Worm (Caenorhabditis elegans) whole organism, L4 larva: ENCODE data around the gene frk-1.
"Not testable (repeated sequence)": the region's sequence is repeated elsewhere in the genome, so short reads cannot be mapped to it uniquely, and the experiment has no call there.

Source experiments
- D1046.2 ChIP-seq: fragments of 200-800 bp; sonication (Bioruptor generic); IDR thresholded peaks from 2 replicates; pipeline ENCODE4 v1.3.6; 2022; ENCODE audit warnings: missing genetic modification characterization, missing compliant biosample characterization
- F26F4.8 ChIP-seq: fragments of 200-800 bp; sonication (Bioruptor generic); conservative IDR thresholded peaks from 2 replicates; pipeline ENCODE4 v1.3.6; 2022; ENCODE audit warnings: missing genetic modification characterization, missing compliant biosample characterization
- F37D6.2 ChIP-seq: sonication (generic microtip); optimal IDR thresholded peaks from 2 replicates; lab custom pipeline; 2016; ENCODE audit warnings: mild to moderate bottlenecking, missing genetic modification characterization, missing compliant biosample characterization
- T20F7.1 ChIP-seq: fragments of 200-800 bp; sonication (Bioruptor generic); optimal IDR thresholded peaks from 2 replicates; lab custom pipeline; 2018; ENCODE audit warnings: mild to moderate bottlenecking, missing genetic modification characterization, missing compliant biosample characterization
- Y75B8A.6 ChIP-seq: fragments of 200-800 bp; sonication (Bioruptor generic); IDR thresholded peaks from 2 replicates; pipeline ENCODE4 v1.3.6; 2022; ENCODE audit warnings: missing genetic modification reagents, missing genetic modification characterization, missing compliant biosample characterization
- ZK337.2 ChIP-seq: fragments of 200-800 bp; sonication (Bioruptor generic); IDR thresholded peaks from 2 replicates; pipeline ENCODE4 v1.3.6; 2022; ENCODE audit warnings: missing genetic modification reagents, missing genetic modification characterization, missing compliant biosample characterization
- ama-1 ChIP-seq: fragments of 150-350 bp; optimal IDR thresholded peaks from 2 replicates; lab custom pipeline; 2014; ENCODE audit warnings: inconsistent platforms, mixed read lengths
- ceh-20 ChIP-seq: fragments of 200-800 bp; sonication (Bioruptor generic); IDR thresholded peaks from 2 replicates; pipeline ENCODE4 v1.3.6; 2022; ENCODE audit warnings: missing genetic modification reagents, missing genetic modification characterization, missing compliant biosample characterization
- ceh-44 ChIP-seq: fragments of 200-800 bp; sonication (Bioruptor generic); IDR thresholded peaks from 2 replicates; pipeline ENCODE4 v1.3.6; 2022; ENCODE audit warnings: missing genetic modification reagents, missing genetic modification characterization, missing compliant biosample characterization
- ceh-62 ChIP-seq: sonication (generic microtip); optimal IDR thresholded peaks from 2 replicates; lab custom pipeline; 2017; ENCODE audit warnings: missing biosample characterization, missing genetic modification characterization
- daf-12 ChIP-seq: fragments of 150-350 bp; optimal IDR thresholded peaks from 2 replicates; lab custom pipeline; 2014; ENCODE audit warnings: missing biosample characterization, missing genetic modification reagents, missing genetic modification characterization
- daf-16 ChIP-seq, 3 experiments: sonication (generic microtip); optimal IDR thresholded peaks; 2 replicates each; lab custom pipeline; 2016 to 2017; ENCODE audit warnings: missing genetic modification characterization in 3 of 3, missing genetic modification reagents in 3 of 3, mild to moderate bottlenecking in 2 of 3, missing compliant biosample characterization in 2 of 3, missing biosample characterization in 1 of 3, moderate library complexity in 1 of 3
- daf-8 ChIP-seq: fragments of 200-800 bp; sonication (Bioruptor generic); IDR thresholded peaks from 2 replicates; pipeline ENCODE4 v1.3.6; 2022; ENCODE audit warnings: missing genetic modification characterization, missing compliant biosample characterization
- dmd-6 ChIP-seq: fragments of 200-800 bp; sonication (Bioruptor generic); IDR thresholded peaks from 2 replicates; pipeline ENCODE4 v1.3.6; 2022; ENCODE audit warnings: missing genetic modification reagents, missing genetic modification characterization, missing compliant biosample characterization
- duxl-1 ChIP-seq: sonication (generic microtip); optimal IDR thresholded peaks from 2 replicates; lab custom pipeline; 2016; ENCODE audit warnings: mild to moderate bottlenecking, missing genetic modification characterization, moderate library complexity, missing compliant biosample characterization; ENCODE audit not compliant: poor library complexity
- fos-1 ChIP-seq: fragments of 150-350 bp; optimal IDR thresholded peaks from 2 replicates; lab custom pipeline; 2014; ENCODE audit warnings: missing biosample characterization, missing genetic modification characterization
- gei-8 ChIP-seq: fragments of 200-800 bp; sonication (Bioruptor generic); optimal IDR thresholded peaks from 2 replicates; lab custom pipeline; 2018; ENCODE audit warnings: mild to moderate bottlenecking, missing genetic modification characterization, missing compliant biosample characterization
- hlh-11 ChIP-seq: fragments of 200-800 bp; sonication (Bioruptor generic); optimal IDR thresholded peaks from 2 replicates; lab custom pipeline; 2018; ENCODE audit warnings: mild to moderate bottlenecking, missing genetic modification characterization, missing compliant biosample characterization
- hlh-30 ChIP-seq: sonication (generic microtip); optimal IDR thresholded peaks from 2 replicates; lab custom pipeline; 2017; ENCODE audit warnings: antibody characterized with exemption, mild to moderate bottlenecking, missing genetic modification characterization, missing compliant biosample characterization; ENCODE audit not compliant: insufficient read depth
- hmg-1.1 ChIP-seq: fragments of 200-800 bp; sonication (Bioruptor generic); IDR thresholded peaks from 2 replicates; pipeline ENCODE4 v1.3.6; 2022; ENCODE audit warnings: missing genetic modification reagents, missing genetic modification characterization, missing compliant biosample characterization
- lin-29 ChIP-seq: fragments of 200-800 bp; sonication (Bioruptor generic); IDR thresholded peaks from 2 replicates; pipeline ENCODE4 v1.3.6; 2022; ENCODE audit warnings: missing genetic modification reagents, missing genetic modification characterization, missing compliant biosample characterization
- lsy-2 ChIP-seq, 2 experiments: fragments of 150-350 bp in 1 of 2; sonication (generic microtip) in 1 of 2; optimal IDR thresholded peaks; 2 replicates each; lab custom pipeline; 2014 to 2017; ENCODE audit warnings: missing biosample characterization in 2 of 2, missing genetic modification characterization in 2 of 2
- madf-5 ChIP-seq, 2 experiments: fragments of 200-800 bp; sonication (Bioruptor generic); IDR thresholded peaks; 2 replicates each; pipeline ENCODE4 v1.3.6; 2022; ENCODE audit warnings: missing compliant biosample characterization in 2 of 2, missing genetic modification characterization in 2 of 2
- mes-2 ChIP-seq: sonication (generic microtip); optimal IDR thresholded peaks from 2 replicates; lab custom pipeline; 2016; ENCODE audit warnings: missing genotype, mild to moderate bottlenecking, missing genetic modification characterization, missing compliant biosample characterization; ENCODE audit not compliant: poor library complexity, severe bottlenecking
- mxl-3 ChIP-seq: fragments of 200-800 bp; sonication (Bioruptor generic); optimal IDR thresholded peaks from 2 replicates; lab custom pipeline; 2018; ENCODE audit warnings: mild to moderate bottlenecking, missing genetic modification characterization, missing compliant biosample characterization
- nhr-10 ChIP-seq: fragments of 150-350 bp; optimal IDR thresholded peaks from 2 replicates; lab custom pipeline; 2014; ENCODE audit warnings: missing biosample characterization, missing genetic modification characterization
- nhr-111 ChIP-seq: fragments of 200-800 bp; sonication (Bioruptor generic); optimal IDR thresholded peaks from 2 replicates; lab custom pipeline; 2018; ENCODE audit warnings: mild to moderate bottlenecking, missing genetic modification characterization, missing compliant biosample characterization
- nhr-28 ChIP-seq: fragments of 150-350 bp; optimal IDR thresholded peaks from 2 replicates; lab custom pipeline; 2014; ENCODE audit warnings: missing biosample characterization, missing genetic modification characterization
- nhr-42 ChIP-seq: fragments of 200-800 bp; sonication (Bioruptor generic); IDR thresholded peaks from 2 replicates; pipeline ENCODE4 v1.3.6; 2022; ENCODE audit warnings: missing genetic modification characterization, missing compliant biosample characterization
- nhr-77 ChIP-seq: fragments of 150-350 bp; optimal IDR thresholded peaks from 2 replicates; lab custom pipeline; 2014; ENCODE audit warnings: missing biosample characterization, missing genetic modification characterization
- pha-4 ChIP-seq, 2 experiments: fragments of 150-350 bp in 1 of 2; fragments of 200-800 bp in 1 of 2; sonication (Bioruptor generic) in 1 of 2; IDR thresholded peaks in 1 of 2; optimal IDR thresholded peaks in 1 of 2; 2 replicates each; pipeline versions ENCODE4 v1.3.6 to Lab custom; 2014 to 2022; ENCODE audit warnings: missing genetic modification characterization in 2 of 2, missing genetic modification reagents in 2 of 2, missing biosample characterization in 1 of 2, missing compliant biosample characterization in 1 of 2
- php-3 ChIP-seq: fragments of 200-800 bp; sonication (Bioruptor generic); IDR thresholded peaks from 2 replicates; pipeline ENCODE4 v1.3.6; 2022; ENCODE audit warnings: missing genetic modification reagents, missing genetic modification characterization, missing compliant biosample characterization
- pqm-1 ChIP-seq: sonication (generic microtip); optimal IDR thresholded peaks from 2 replicates; lab custom pipeline; 2017; ENCODE audit warnings: missing biosample characterization, missing genetic modification characterization
- snpc-4 ChIP-seq: fragments of 150-350 bp; optimal IDR thresholded peaks from 2 replicates; lab custom pipeline; 2014; ENCODE audit warnings: missing biosample characterization, missing genetic modification characterization
- tag-97 ChIP-seq: fragments of 200-800 bp; sonication (Bioruptor generic); IDR thresholded peaks from 2 replicates; pipeline ENCODE4 v1.3.6; 2022; ENCODE audit warnings: missing genetic modification characterization, missing compliant biosample characterization
- unc-39 ChIP-seq: sonication (generic microtip); optimal IDR thresholded peaks from 2 replicates; lab custom pipeline; 2017; ENCODE audit warnings: missing biosample characterization, missing genetic modification characterization
- zfp-2 ChIP-seq: sonication (generic microtip); optimal IDR thresholded peaks from 2 replicates; lab custom pipeline; 2016; ENCODE audit warnings: mild to moderate bottlenecking, missing genetic modification characterization, missing compliant biosample characterization
- zfp-3 ChIP-seq: fragments of 200-800 bp; sonication (Bioruptor generic); conservative IDR thresholded peaks from 2 replicates; pipeline ENCODE4 v1.3.6; 2022; ENCODE audit warnings: missing genetic modification reagents, missing genetic modification characterization, missing compliant biosample characterization
- zip-11 ChIP-seq: fragments of 200-800 bp; sonication (Bioruptor generic); IDR thresholded peaks from 2 replicates; pipeline ENCODE4 v1.3.6; 2022; ENCODE audit warnings: missing genetic modification characterization, missing compliant biosample characterization

The frk-1 gene

DNA sequence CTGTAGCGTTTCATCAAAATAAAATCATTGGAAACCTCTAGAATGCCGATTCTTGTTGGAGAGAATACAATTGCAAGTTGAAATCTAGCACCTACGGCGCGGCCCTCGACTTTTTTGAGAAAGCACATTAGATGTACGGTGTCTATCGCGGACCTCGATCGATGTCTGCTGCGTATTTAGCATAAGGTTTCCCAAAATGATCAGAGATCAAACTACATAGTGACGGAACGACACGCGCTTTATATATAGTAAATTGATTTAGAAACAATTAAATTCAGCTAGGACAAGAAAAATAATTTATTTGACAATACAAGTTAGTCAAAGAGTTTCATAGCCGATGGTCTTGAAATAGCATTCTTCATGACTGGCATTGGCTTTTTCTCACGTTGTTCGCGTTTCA, 16.9 kb upstream of the frk-1 start:
- no peak for TF ChIP-seq zfp-2
- no peak for TF ChIP-seq ZK337.2
- TF ChIP-seq dmd-6 (GFP tag; lab: Robert Waterston, UW): no peak
- TF ChIP-seq daf-8: no peak
- no peak for TF ChIP-seq daf-16 (GFP tag; optimal IDR thresholded peaks at IDR 0.05; lab: Kevin White, UChicago)
- no peak for TF ChIP-seq daf-16 (tag; optimal IDR thresholded peaks at IDR 0.05; lab: Kevin White, UChicago)
- TF ChIP-seq php-3 (GFP tag; lab: Robert Waterston, UW): no peak
- TF ChIP-seq daf-12 (tag; lab: Kevin White, UChicago): no peak
- no peak for TF ChIP-seq mxl-3
- no peak for TF ChIP-seq snpc-4 (tag; lab: Kevin White, UChicago)
- TF ChIP-seq ceh-44 (GFP tag; lab: Robert Waterston, UW): no peak
- TF ChIP-seq F26F4.8 (GFP tag; lab: Robert Waterston, UW): no peak
- no peak for TF ChIP-seq T20F7.1
- no peak for TF ChIP-seq ama-1
- no peak for TF ChIP-seq pqm-1 (tag; lab: Kevin White, UChicago)
- TF ChIP-seq duxl-1 (tag; lab: Kevin White, UChicago): no peak

DNA sequence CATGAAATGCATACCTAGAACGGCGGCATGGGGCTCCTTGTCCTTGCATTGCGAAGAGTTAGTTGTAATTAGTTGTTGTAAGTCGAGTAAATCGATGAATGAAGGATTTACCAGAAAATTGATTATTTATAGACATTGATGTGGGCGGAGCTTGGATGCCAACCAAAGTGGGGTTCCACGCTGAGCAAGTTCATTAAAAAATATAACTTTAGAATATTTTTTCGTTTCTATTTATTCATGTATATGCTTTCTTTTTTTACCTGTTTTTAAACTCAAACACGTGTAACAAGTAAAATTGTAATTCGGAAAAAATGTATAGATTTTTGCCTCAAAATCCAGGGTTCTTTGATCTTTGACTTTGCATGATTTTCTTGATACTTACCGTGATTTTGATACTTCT, 15.4 kb upstream of the frk-1 start, which contains the start of gene gipc-2:
TSS of gene gipc-2 (minus strand) at position 101 of the 400 bp plus-strand sequence.
- TF ChIP-seq gei-8 (GFP tag; lab: Kevin White, UChicago) (no peak), Y75B8A.6 (GFP tag; lab: Robert Waterston, UW) (no peak)

DNA sequence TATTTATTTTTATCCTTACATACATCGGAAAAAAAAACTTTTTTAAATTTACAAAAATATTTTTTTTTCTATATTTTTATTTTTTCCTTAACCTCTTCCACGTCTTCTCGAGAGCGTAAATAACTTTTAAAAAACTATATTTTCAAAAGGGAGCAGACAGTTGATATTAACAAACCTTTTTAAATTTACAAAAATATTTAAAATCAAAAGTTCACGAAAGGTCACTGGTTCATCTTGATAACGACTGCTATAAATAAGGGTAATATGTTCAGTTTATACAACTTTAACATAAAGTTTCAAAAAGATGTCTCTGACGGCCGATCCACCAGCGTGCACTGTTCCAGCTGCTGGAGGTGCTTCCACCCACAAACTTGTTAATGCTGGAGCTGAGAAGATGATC, 14.2 kb upstream of the frk-1 start, which contains the start of the genes F44D12.16 and msd-2:
TSS of gene F44D12.16 (plus strand) at position 301 of the 400 bp plus-strand sequence.
TSS of gene msd-2 (plus strand) at position 305 of the 400 bp plus-strand sequence.
- TF ChIP-seq lsy-2 (tag; optimal IDR thresholded peaks at IDR 0.05; lab: Kevin White, UChicago); ceh-62 (tag; lab: Kevin White, UChicago); D1046.2 (GFP tag; lab: Robert Waterston, UW): not testable (repeated sequence)

DNA sequence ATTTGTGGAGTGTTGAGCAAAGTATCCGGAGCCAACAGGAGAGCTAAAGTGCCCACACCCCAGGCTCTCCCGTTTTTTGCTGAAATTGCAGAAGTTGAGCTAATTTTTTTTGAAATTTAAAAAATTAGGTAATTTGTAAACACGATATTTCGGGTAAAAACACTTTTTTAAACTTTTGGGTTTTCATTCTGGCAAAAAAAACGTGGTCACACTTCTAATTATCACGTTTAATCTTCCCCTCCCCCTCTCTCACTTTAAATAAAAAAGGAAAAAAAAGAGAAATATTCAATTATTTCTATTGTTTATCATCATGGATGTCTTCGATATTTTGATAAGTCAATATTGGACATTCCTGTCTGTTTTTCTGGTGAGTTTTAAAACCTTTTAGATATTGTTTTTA, 9.9 kb upstream of the frk-1 start, which contains the start of gene F44D12.6:
TSS of gene F44D12.6 (plus strand) at position 301 of the 400 bp plus-strand sequence.
- no peak for TF ChIP-seq nhr-111 (GFP tag; lab: Kevin White, UChicago)
- TF ChIP-seq fos-1 (tag; lab: Kevin White, UChicago): no peak
- no peak for TF ChIP-seq tag-97 (GFP tag; lab: Robert Waterston, UW)
- no peak for TF ChIP-seq pha-4 (GFP tag; IDR thresholded peaks at IDR 0.05; lab: Robert Waterston, UW)
- no peak for TF ChIP-seq pha-4 (tag; optimal IDR thresholded peaks at IDR 0.05; lab: Kevin White, UChicago)
- TF ChIP-seq nhr-28 (tag; lab: Kevin White, UChicago): no peak
- no peak for TF ChIP-seq unc-39
- no peak for TF ChIP-seq mxl-3
- TF ChIP-seq, all 104 proteins: peak for 0

- TF ChIP-seq mes-2 (tag; lab: Kevin White, UChicago): no peak
- no peak for TF ChIP-seq ceh-20
- TF ChIP-seq hmg-1.1: no peak
- no peak for TF ChIP-seq F37D6.2
- TF ChIP-seq hlh-30 (tag; lab: Kevin White, UChicago): no peak
- no peak for TF ChIP-seq nhr-10 (tag; lab: Kevin White, UChicago)
- TF ChIP-seq nhr-111 (GFP tag; lab: Kevin White, UChicago): no peak
- no peak for TF ChIP-seq madf-5 (GFP tag; IDR thresholded peaks at IDR 0.05; lab: Robert Waterston, UW)
- TF ChIP-seq zfp-3: no peak
- no peak for TF ChIP-seq nhr-42 (GFP tag; lab: Robert Waterston, UW)
- TF ChIP-seq hlh-11 (tag; lab: Kevin White, UChicago): no peak
- no peak for TF ChIP-seq zip-11
- no peak for TF ChIP-seq lin-29 (GFP tag; lab: Robert Waterston, UW)
- no peak for TF ChIP-seq gei-8 (GFP tag; lab: Kevin White, UChicago)
- TF ChIP-seq nhr-77 (tag; lab: Kevin White, UChicago): no peak
- no peak for TF ChIP-seq dmd-6 (GFP tag; lab: Robert Waterston, UW)
- TF ChIP-seq, all 104 proteins: peak for 0
These were observed 6.0 kb upstream of the frk-1 start, which contains the start of gene F44D12.10 for ce11 chrIV:10036966-10037365. Gene F44D12.10 (minus strand): TSS chrIV:10037066.
